Worm (Caenorhabditis elegans) whole organism, dauer: Measurements from ENCODE around the gene swt-5.

Experiments used
- unc-62 ChIP-seq: sonication (generic microtip); optimal IDR thresholded peaks from 2 replicates; lab custom pipeline; 2017; ENCODE audit warnings: missing biosample characterization, missing genetic modification reagents, missing genetic modification characterization

swt-5 gene

DNA sequence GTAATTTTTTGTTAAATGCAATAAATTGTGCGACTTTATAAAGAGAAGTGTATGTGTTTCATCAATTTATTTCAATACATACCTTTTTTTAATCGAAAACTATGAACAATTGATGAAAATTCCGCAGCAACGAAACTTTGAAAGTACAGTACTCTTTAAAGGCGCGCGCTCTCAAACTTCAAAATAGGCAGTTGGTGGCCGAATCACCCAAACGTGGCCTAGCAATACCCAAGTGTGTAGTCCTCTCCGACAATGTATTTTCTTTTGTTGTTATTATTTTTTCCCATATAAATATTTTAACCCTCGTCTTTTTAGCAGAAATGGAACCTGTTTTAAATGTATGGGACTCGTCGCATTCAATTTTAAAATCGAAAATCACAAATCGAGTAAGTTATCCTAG lies 35.3 kb downstream of the swt-5 start, which contains the start of gene C50F4.4:
TSS of gene C50F4.4 (plus strand) at position 267 of the 400 bp plus-strand sequence.
- no peak for TF ChIP-seq unc-62

DNA sequence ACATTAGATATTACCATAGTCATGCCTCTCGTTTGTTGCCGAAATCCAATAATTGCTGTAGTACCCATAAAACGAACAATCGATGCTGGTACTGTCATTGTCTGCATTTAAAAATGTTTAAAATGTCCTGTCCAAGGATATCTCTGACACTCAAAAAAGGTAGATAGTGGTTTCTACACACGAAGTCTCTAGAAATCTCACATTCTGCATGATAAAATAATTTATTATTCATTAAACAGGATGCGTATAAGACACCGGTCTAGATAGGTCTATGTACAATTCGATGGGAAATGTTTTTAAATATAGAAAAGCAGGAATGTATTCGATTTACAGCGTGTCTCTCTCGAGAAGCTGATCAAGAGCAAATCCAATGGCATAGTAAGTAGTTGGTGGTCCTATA lies 38.4 kb downstream of the swt-5 start, which contains the start of gene C50F4.12:
TSS of gene C50F4.12 (minus strand) at position 101 of the 400 bp plus-strand sequence.
- TF ChIP-seq unc-62, result no peak

DNA sequence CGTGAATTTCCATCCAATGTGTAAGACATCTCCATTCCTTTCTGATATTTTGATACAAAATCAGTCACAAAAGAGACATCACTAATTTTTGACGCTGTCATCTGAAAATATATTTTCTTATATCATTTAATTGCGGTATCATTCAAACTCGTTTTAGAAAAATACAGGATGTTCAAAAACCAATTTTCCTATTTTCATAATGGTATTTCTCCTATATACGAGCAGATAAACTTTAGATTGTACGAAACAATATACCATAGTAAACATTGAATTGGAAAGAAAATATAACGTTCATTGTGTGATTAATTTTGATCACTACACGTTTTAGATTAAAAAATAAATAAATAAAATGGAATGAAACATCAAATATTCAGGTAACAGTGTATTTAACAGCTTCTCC lies 40.3 kb downstream of the swt-5 start, which contains the start of gene C50F4.16:
TSS of gene C50F4.16 (minus strand) at position 101 of the 400 bp plus-strand sequence.
- TF ChIP-seq unc-62, result no peak

ce11 chrV:9544176-9544632 lies 43.0 kb downstream of the swt-5 start, which contains the start of gene mdf-1:
TSS of gene mdf-1 (minus strand) at chrV:9544226.
- no peak for TF ChIP-seq unc-62

DNA sequence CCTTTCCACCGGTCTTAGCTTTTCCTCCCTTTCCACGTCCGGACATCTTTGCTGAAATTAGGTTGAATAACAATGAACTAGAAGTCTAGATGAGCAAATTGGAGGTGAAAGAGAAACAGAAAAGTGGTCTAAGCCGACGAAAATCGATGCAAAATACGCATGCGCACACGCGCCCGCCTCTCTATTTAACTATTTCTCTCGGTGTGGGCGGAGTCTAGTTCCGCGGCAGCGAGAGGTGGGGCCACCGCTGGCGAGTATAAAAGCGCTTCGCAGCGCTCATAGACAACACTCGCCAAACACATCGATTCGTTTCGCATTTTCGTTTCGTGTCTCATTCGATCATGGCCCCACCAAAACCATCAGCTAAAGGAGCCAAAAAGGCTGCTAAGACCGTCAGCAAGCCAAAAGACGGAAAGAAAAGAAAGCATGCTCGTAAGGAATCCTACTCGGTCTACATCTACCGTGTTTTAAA lies 44.1 kb downstream of the swt-5 start, which contains the start of the genes his-35 and his-41:
TSS of gene his-35 (minus strand) at position 51 of the 472 bp plus-strand sequence.
TSS of gene his-41 (plus strand) at position 299 of the 472 bp plus-strand sequence.
- TF ChIP-seq unc-62, result no peak

DNA sequence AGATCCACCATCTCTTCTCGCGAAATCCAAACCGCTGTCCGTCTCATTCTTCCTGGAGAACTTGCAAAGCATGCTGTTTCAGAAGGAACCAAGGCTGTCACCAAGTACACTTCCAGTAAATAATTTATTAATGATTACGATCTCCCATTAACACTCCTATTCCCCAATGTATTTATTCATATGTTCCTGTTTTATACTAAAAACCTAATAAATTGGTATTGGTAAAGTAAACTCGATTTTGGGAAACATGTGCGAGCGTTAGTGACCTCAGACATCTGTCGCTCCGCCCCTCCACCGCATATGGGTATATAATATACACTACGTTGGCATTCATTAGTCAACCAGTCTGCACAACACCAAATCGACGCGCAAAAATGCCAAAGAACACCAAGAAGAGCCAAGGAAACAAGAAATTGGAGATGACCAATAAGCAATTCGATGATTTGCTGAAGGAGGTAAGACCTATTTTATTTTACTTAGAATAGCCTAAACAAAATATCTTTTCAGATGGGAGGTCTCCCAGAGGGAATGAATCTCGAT lies 44.9 kb downstream of the swt-5 start, which contains the start of gene C50F4.6:
TSS of gene C50F4.6 (plus strand) at position 51 of the 540 bp plus-strand sequence.
- no peak for TF ChIP-seq unc-62

ce11 chrV:9546860-9547269 lies 45.7 kb downstream of the swt-5 start, which contains the start of gene his-37:
TSS of gene his-37 (plus strand) at chrV:9547105.
- TF ChIP-seq unc-62, result no peak

ce11 chrV:9549459-9549858 lies 48.3 kb downstream of the swt-5 start, which contains the start of gene nstp-10:
TSS of gene nstp-10 (minus strand) at chrV:9549836.
- TF ChIP-seq unc-62, result no peak

ce11 chrV:9550313-9550712 lies 49.1 kb downstream of the swt-5 start, which contains the start of gene ehbp-1:
TSS of gene ehbp-1 (plus strand) at chrV:9550644.
- TF ChIP-seq unc-62, result no peak
